Worm (Caenorhabditis elegans) whole organism, young adult: Measurements from ENCODE around the gene F44E7.9.

ENCODE experiments used
- B0019.2 ChIP-seq: fragments of 200-800 bp; sonication (Bioruptor generic); conservative IDR thresholded peaks from 2 replicates; pipeline ENCODE4 v1.3.6; 2022; ENCODE audit warnings: missing genetic modification reagents, missing genetic modification characterization, missing compliant biosample characterization
- B0261.1 ChIP-seq: sonication (generic microtip); optimal IDR thresholded peaks from 2 replicates; lab custom pipeline; 2016; ENCODE audit warnings: mild to moderate bottlenecking, missing genetic modification characterization, moderate library complexity, missing compliant biosample characterization
- C06A6.2 ChIP-seq: fragments of 200-800 bp; sonication (Bioruptor generic); conservative IDR thresholded peaks from 2 replicates; pipeline ENCODE4 v1.3.6; 2022; ENCODE audit warnings: missing genetic modification characterization, missing compliant biosample characterization
- C17E4.6 ChIP-seq: fragments of 200-800 bp; sonication (Bioruptor generic); IDR thresholded peaks from 2 replicates; pipeline ENCODE4 v1.3.6; 2022; ENCODE audit warnings: missing genetic modification reagents, missing genetic modification characterization, missing compliant biosample characterization
- F39B2.1 ChIP-seq: fragments of 200-800 bp; sonication (Bioruptor generic); IDR thresholded peaks from 2 replicates; pipeline ENCODE4 v1.3.6; 2022; ENCODE audit warnings: missing genetic modification reagents, missing genetic modification characterization, missing compliant biosample characterization
- F52B5.7 ChIP-seq: sonication (generic microtip); optimal IDR thresholded peaks from 2 replicates; lab custom pipeline; 2016; ENCODE audit warnings: mild to moderate bottlenecking, missing genetic modification characterization, missing compliant biosample characterization
- F55B11.4 ChIP-seq: sonication (generic microtip); optimal IDR thresholded peaks from 2 replicates; lab custom pipeline; 2016; ENCODE audit warnings: missing compliant biosample characterization, missing genetic modification characterization, borderline replicate concordance; ENCODE audit not compliant: insufficient read depth
- F57A8.1 ChIP-seq: fragments of 200-800 bp; sonication (Bioruptor generic); optimal IDR thresholded peaks from 2 replicates; lab custom pipeline; 2018; ENCODE audit warnings: mild to moderate bottlenecking, missing genetic modification characterization, moderate library complexity, missing compliant biosample characterization
- K11D2.4 ChIP-seq: fragments of 200-800 bp; sonication (Bioruptor generic); IDR thresholded peaks from 2 replicates; pipeline ENCODE4 v1.3.6; 2022; ENCODE audit warnings: missing genetic modification reagents, missing genetic modification characterization, missing compliant biosample characterization
- T26A5.8 ChIP-seq: sonication (generic microtip); optimal IDR thresholded peaks from 2 replicates; lab custom pipeline; 2016; ENCODE audit warnings: missing genetic modification characterization, missing compliant biosample characterization
- Y53F4B.3 ChIP-seq: fragments of 200-800 bp; sonication (Bioruptor generic); IDR thresholded peaks from 2 replicates; pipeline ENCODE4 v1.3.6; 2022; ENCODE audit warnings: missing genetic modification reagents, missing genetic modification characterization, missing compliant biosample characterization
- Y67H2A.10 ChIP-seq: fragments of 200-800 bp; sonication (Bioruptor generic); conservative IDR thresholded peaks from 2 replicates; pipeline ENCODE4 v1.3.6; 2022; ENCODE audit warnings: missing genetic modification reagents, missing genetic modification characterization, missing compliant biosample characterization
- atf-7 ChIP-seq: sonication (generic microtip); optimal IDR thresholded peaks from 2 replicates; lab custom pipeline; 2017; ENCODE audit warnings: mild to moderate bottlenecking, missing genetic modification characterization, missing compliant biosample characterization
- attf-5 ChIP-seq: fragments of 200-800 bp; sonication (Bioruptor generic); optimal IDR thresholded peaks from 2 replicates; lab custom pipeline; 2018; ENCODE audit warnings: mild to moderate bottlenecking, missing genetic modification characterization, missing compliant biosample characterization
- bed-1 ChIP-seq: fragments of 200-800 bp; sonication (Bioruptor generic); IDR thresholded peaks from 2 replicates; pipeline ENCODE4 v1.3.6; 2022; ENCODE audit warnings: missing genetic modification reagents, missing genetic modification characterization, missing compliant biosample characterization
- bed-2 ChIP-seq: fragments of 200-800 bp; sonication (Bioruptor generic); IDR thresholded peaks from 2 replicates; pipeline ENCODE4 v1.3.6; 2022; ENCODE audit warnings: missing genetic modification reagents, missing genetic modification characterization, missing compliant biosample characterization
- ccch-3 ChIP-seq: fragments of 200-800 bp; sonication (Bioruptor generic); optimal IDR thresholded peaks from 2 replicates; lab custom pipeline; 2018; ENCODE audit warnings: mild to moderate bottlenecking, missing genetic modification characterization, missing compliant biosample characterization
- ceh-27 ChIP-seq: fragments of 200-800 bp; sonication (Bioruptor generic); optimal IDR thresholded peaks from 2 replicates; lab custom pipeline; 2018; ENCODE audit warnings: mild to moderate bottlenecking, missing genetic modification characterization, moderate library complexity, missing compliant biosample characterization
- chd-7 ChIP-seq: sonication (generic microtip); optimal IDR thresholded peaks from 2 replicates; lab custom pipeline; 2016; ENCODE audit warnings: mild to moderate bottlenecking, missing genetic modification characterization, moderate library complexity, missing compliant biosample characterization
- die-1 ChIP-seq: sonication (generic microtip); optimal IDR thresholded peaks from 2 replicates; lab custom pipeline; 2016; ENCODE audit warnings: missing genotype, mild to moderate bottlenecking, missing genetic modification characterization, missing compliant biosample characterization
- egl-18 ChIP-seq: fragments of 200-800 bp; sonication (Bioruptor generic); IDR thresholded peaks from 2 replicates; pipeline ENCODE4 v1.3.6; 2022; ENCODE audit warnings: missing genetic modification reagents, missing genetic modification characterization, missing compliant biosample characterization
- egl-44 ChIP-seq: fragments of 200-800 bp; sonication (Bioruptor generic); IDR thresholded peaks from 2 replicates; pipeline ENCODE4 v1.3.6; 2022; ENCODE audit warnings: missing genetic modification reagents, missing genetic modification characterization, missing compliant biosample characterization
- ets-4 ChIP-seq: fragments of 200-800 bp; sonication (Bioruptor generic); optimal IDR thresholded peaks from 2 replicates; lab custom pipeline; 2018; ENCODE audit warnings: mild to moderate bottlenecking, missing genetic modification characterization, missing compliant biosample characterization
- fkh-3 ChIP-seq: sonication (generic microtip); optimal IDR thresholded peaks from 2 replicates; lab custom pipeline; 2016; ENCODE audit warnings: mild to moderate bottlenecking, missing genetic modification characterization, missing compliant biosample characterization
- gei-17 ChIP-seq: fragments of 200-800 bp; sonication (Bioruptor generic); optimal IDR thresholded peaks from 2 replicates; lab custom pipeline; 2018; ENCODE audit warnings: mild to moderate bottlenecking, missing genetic modification characterization, missing compliant biosample characterization
- hlh-26 ChIP-seq: fragments of 200-800 bp; sonication (Bioruptor generic); conservative IDR thresholded peaks from 2 replicates; pipeline ENCODE4 v1.3.6; 2022; ENCODE audit warnings: missing genetic modification reagents, missing genetic modification characterization, missing compliant biosample characterization
- lag-1 ChIP-seq: fragments of 200-800 bp; sonication (Bioruptor generic); IDR thresholded peaks from 2 replicates; pipeline ENCODE4 v1.3.6; 2022; ENCODE audit warnings: missing genetic modification reagents, missing genetic modification characterization, missing compliant biosample characterization
- lin-35 ChIP-seq, 3 experiments: fragments of 150-350 bp in 2 of 3; sonication (generic microtip) in 1 of 3; optimal IDR thresholded peaks; 2 replicates each; lab custom pipeline; 2014 to 2018; ENCODE audit warnings: missing biosample characterization in 3 of 3, missing genetic modification characterization in 3 of 3, missing genetic modification reagents in 3 of 3
- lin-54 ChIP-seq: fragments of 200-800 bp; sonication (Bioruptor generic); optimal IDR thresholded peaks from 2 replicates; lab custom pipeline; 2018; ENCODE audit warnings: mild to moderate bottlenecking, missing genetic modification characterization, missing compliant biosample characterization
- lsy-27 ChIP-seq: sonication (generic microtip); optimal IDR thresholded peaks from 2 replicates; lab custom pipeline; 2017; ENCODE audit warnings: missing genetic modification characterization, mild to moderate bottlenecking, missing compliant biosample characterization, antibody characterized with exemption, missing genotype, borderline replicate concordance; ENCODE audit not compliant: insufficient read depth
- madf-10 ChIP-seq: sonication (generic microtip); optimal IDR thresholded peaks from 2 replicates; lab custom pipeline; 2016; ENCODE audit warnings: mild to moderate bottlenecking, missing genetic modification characterization, missing compliant biosample characterization
- madf-8 ChIP-seq: fragments of 200-800 bp; sonication (Bioruptor generic); conservative IDR thresholded peaks from 2 replicates; pipeline ENCODE4 v1.3.6; 2022; ENCODE audit warnings: missing genetic modification reagents, missing genetic modification characterization, missing compliant biosample characterization
- mcd-1 ChIP-seq: fragments of 200-800 bp; sonication (Bioruptor generic); IDR thresholded peaks from 2 replicates; pipeline ENCODE4 v1.3.6; 2022; ENCODE audit warnings: missing genetic modification reagents, missing genetic modification characterization, missing compliant biosample characterization
- mel-28 ChIP-seq: sonication (generic microtip); optimal IDR thresholded peaks from 2 replicates; lab custom pipeline; 2016; ENCODE audit warnings: borderline replicate concordance, mild to moderate bottlenecking, missing genetic modification characterization, missing compliant biosample characterization
- mxl-1 ChIP-seq: sonication (generic microtip); optimal IDR thresholded peaks from 2 replicates; lab custom pipeline; 2016; ENCODE audit warnings: missing genetic modification characterization, missing compliant biosample characterization
- nfya-1 ChIP-seq: sonication (generic microtip); optimal IDR thresholded peaks from 2 replicates; lab custom pipeline; 2017; ENCODE audit warnings: antibody characterized with exemption, missing compliant biosample characterization, missing genetic modification characterization, borderline replicate concordance; ENCODE audit not compliant: insufficient read depth
- nfyb-1 ChIP-seq: fragments of 200-800 bp; sonication (Bioruptor generic); IDR thresholded peaks from 2 replicates; pipeline ENCODE4 v1.3.6; 2022; ENCODE audit warnings: missing genetic modification reagents, missing genetic modification characterization, missing compliant biosample characterization
- nhr-120 ChIP-seq: fragments of 200-800 bp; sonication (Bioruptor generic); IDR thresholded peaks from 2 replicates; pipeline ENCODE4 v1.3.6; 2022; ENCODE audit warnings: missing genetic modification characterization, missing compliant biosample characterization
- nhr-179 ChIP-seq: sonication (generic microtip); optimal IDR thresholded peaks from 2 replicates; lab custom pipeline; 2016; ENCODE audit warnings: mild to moderate bottlenecking, missing genetic modification characterization, missing compliant biosample characterization
- pbrm-1 ChIP-seq: fragments of 200-800 bp; sonication (Bioruptor generic); IDR thresholded peaks from 2 replicates; pipeline ENCODE4 v1.3.6; 2022; ENCODE audit warnings: missing genetic modification reagents, missing genetic modification characterization, missing compliant biosample characterization
- pha-4 ChIP-seq: fragments of 150-350 bp; sonication (generic microtip); optimal IDR thresholded peaks from 2 replicates; lab custom pipeline; 2014; ENCODE audit warnings: missing biosample characterization, missing genetic modification reagents, missing genetic modification characterization
- rcor-1 ChIP-seq: fragments of 200-800 bp; sonication (Bioruptor generic); IDR thresholded peaks from 2 replicates; pipeline ENCODE4 v1.3.6; 2022; ENCODE audit warnings: missing genetic modification reagents, missing genetic modification characterization, missing compliant biosample characterization
- rpc-1 ChIP-seq, 2 experiments: fragments of 150-350 bp in 1 of 2; sonication (generic microtip) in 1 of 2; optimal IDR thresholded peaks; 2 replicates each; lab custom pipeline; 2014 to 2018; ENCODE audit warnings: missing biosample characterization in 1 of 2, missing genetic modification characterization in 1 of 2, missing genetic modification reagents in 1 of 2, missing genotype in 1 of 2
- snpc-1.3 ChIP-seq: sonication (generic microtip); optimal IDR thresholded peaks from 2 replicates; lab custom pipeline; 2017; ENCODE audit warnings: missing genetic modification characterization, mild to moderate bottlenecking, missing compliant biosample characterization, antibody characterized with exemption, moderate library complexity, missing genotype, missing genetic modification reagents; ENCODE audit not compliant: insufficient read depth
- snpc-3.4 ChIP-seq: sonication (generic microtip); optimal IDR thresholded peaks from 2 replicates; lab custom pipeline; 2017; ENCODE audit warnings: missing genetic modification characterization, mild to moderate bottlenecking, missing compliant biosample characterization, antibody characterized with exemption, moderate library complexity, missing genotype, missing genetic modification reagents
- sptf-2 ChIP-seq: fragments of 200-800 bp; sonication (Bioruptor generic); optimal IDR thresholded peaks from 2 replicates; lab custom pipeline; 2018; ENCODE audit warnings: mild to moderate bottlenecking, missing genetic modification characterization, missing compliant biosample characterization
- unc-130 ChIP-seq: sonication (generic microtip); optimal IDR thresholded peaks from 2 replicates; lab custom pipeline; 2016; ENCODE audit warnings: missing genetic modification reagents, missing genetic modification characterization, missing compliant biosample characterization

F44E7.9 gene

ce11 chrV:5838576-5839366, 47.7 kb downstream of the F44E7.9 start, which contains the start of gene F26F12.2 (continued):
- TF ChIP-seq nfya-1 (tag; lab: Kevin White, UChicago) (no peak), fkh-3 (tag; lab: Kevin White, UChicago) (peak; percentile 26), lin-35 (GFP tag; optimal IDR thresholded peaks at IDR 0.05; lab: Kevin White, UChicago) (no peak), ets-4 (GFP tag; lab: Kevin White, UChicago) (no peak), snpc-3.4 (tag; lab: Kevin White, UChicago) (no peak), F39B2.1 (GFP tag; lab: Robert Waterston, UW) (no peak), F57A8.1 (no peak), rcor-1 (GFP tag; lab: Robert Waterston, UW) (no peak), ccch-3 (GFP tag; lab: Kevin White, UChicago) (no peak), snpc-1.3 (tag; lab: Kevin White, UChicago) (no peak), mcd-1 (GFP tag; lab: Robert Waterston, UW) (no peak), bed-1 (GFP tag; lab: Robert Waterston, UW) (no peak), die-1 (tag; lab: Kevin White, UChicago) (no peak), atf-7 (tag; lab: Kevin White, UChicago) (peak; percentile 19), bed-2 (GFP tag; lab: Robert Waterston, UW) (no peak), Y67H2A.10 (no peak), T26A5.8 (tag; lab: Kevin White, UChicago) (no peak), lag-1 (GFP tag; lab: Robert Waterston, UW) (no peak), lin-54 (GFP tag; lab: Kevin White, UChicago) (no peak), mel-28 (tag; lab: Kevin White, UChicago) (peak; percentile 77), F55B11.4 (tag; lab: Kevin White, UChicago) (no peak), nfyb-1 (GFP tag; lab: Robert Waterston, UW) (no peak; the same call in 1 of the 2 replicates), B0019.2 (GFP tag; lab: Robert Waterston, UW) (no peak), Y53F4B.3 (no peak; the same call in 1 of the 2 replicates), madf-8 (GFP tag; lab: Robert Waterston, UW) (no peak), sptf-2 (no peak), pha-4 (tag; lab: Kevin White, UChicago) (no peak), lsy-27 (tag; lab: Kevin White, UChicago) (no peak), unc-130 (GFP tag; lab: Kevin White, UChicago) (no peak), attf-5 (GFP tag; lab: Kevin White, UChicago) (peak; percentile 43), chd-7 (peak; percentile 25), ceh-27 (GFP tag; lab: Kevin White, UChicago) (no peak), nhr-179 (tag; lab: Kevin White, UChicago) (no peak), nhr-120 (GFP tag; lab: Robert Waterston, UW) (no peak), pbrm-1 (GFP tag; lab: Robert Waterston, UW) (no peak), F52B5.7 (tag; lab: Kevin White, UChicago) (no peak), C06A6.2 (GFP tag; lab: Robert Waterston, UW) (no peak; the same call in 1 of the 2 replicates), K11D2.4 (no peak; the same call in 1 of the 2 replicates), gei-17 (no peak), hlh-26 (GFP tag; lab: Robert Waterston, UW) (no peak), B0261.1 (tag; lab: Kevin White, UChicago) (no peak), mxl-1 (no peak), egl-44 (no peak), rpc-1 (optimal IDR thresholded peaks at IDR 0.05; lab: Kevin White, UChicago) (no peak), rpc-1 (tag; optimal IDR thresholded peaks at IDR 0.05; lab: Kevin White, UChicago) (no peak), C17E4.6 (GFP tag; lab: Robert Waterston, UW) (no peak), egl-18 (GFP tag; lab: Robert Waterston, UW) (no peak), madf-10 (tag; lab: Kevin White, UChicago) (no peak)
